Fruit fly (Drosophila melanogaster): ENCODE data around the gene Pex19.

Gene Pex19

dm6 chr2L:12044613-12045350 lies 46.8 kb upstream of the Pex19 start, which contains the start of gene CG6785 (continued):
- TF ChIP-seq Eip74EF (GFP tag; optimal IDR thresholded peaks at IDR 0.05) (peak in 1 of 2 experiments; percentile 84), chinmo (GFP tag; IDR thresholded peaks at IDR 0.05; ENCODE audit: partially characterized antibody) (peak; percentile 81; the same call in 2 of the 4 replicates), lab (GFP tag; optimal IDR thresholded peaks at IDR 0.05) (peak; percentile 94), slbo (GFP tag; IDR thresholded peaks at IDR 0.05) (no peak), Bteb2 (GFP tag; optimal IDR thresholded peaks at IDR 0.05) (peak; percentile 81), CG12299 (tag; optimal IDR thresholded peaks at IDR 0.05) (peak; percentile 89), CG12391 (tag; optimal IDR thresholded peaks at IDR 0.05) (peak; percentile 72), abd-A (tag; optimal IDR thresholded peaks at IDR 0.05) (peak; percentile 89), fd64A (GFP tag; optimal IDR thresholded peaks at IDR 0.05) (peak; percentile 93), dan (GFP tag; IDR thresholded peaks at IDR 0.05) (no peak), CG10462 (GFP tag; optimal IDR thresholded peaks at IDR 0.05) (peak; percentile 70), D19B (GFP tag; optimal IDR thresholded peaks at IDR 0.05) (peak; percentile 22), CG10654 (GFP tag; optimal IDR thresholded peaks at IDR 0.05) (peak; percentile 72), CG42726 (GFP tag; IDR thresholded peaks at IDR 0.05; ENCODE audit: partially characterized antibody) (no peak), Dbx (GFP tag; IDR thresholded peaks at IDR 0.05) (peak; percentile 70; the same call in 2 of the 3 replicates), CG10543 (GFP tag; optimal IDR thresholded peaks at IDR 0.05) (peak; percentile 93), H15 (GFP tag; IDR thresholded peaks at IDR 0.05) (no peak), CG4820 (GFP tag; optimal IDR thresholded peaks at IDR 0.05) (peak; percentile 60), sc (optimal IDR thresholded peaks at IDR 0.05) (no peak), sc (GFP tag; optimal IDR thresholded peaks at IDR 0.05) (peak; percentile 79), CG10321 (GFP tag; IDR thresholded peaks at IDR 0.05) (peak; percentile 54), ato (GFP tag; IDR thresholded peaks at IDR 0.05; ENCODE audit: partially characterized antibody) (no peak), CG6272 (GFP tag; IDR thresholded peaks at IDR 0.05) (no peak), Aef1 (GFP tag; IDR thresholded peaks at IDR 0.05) (no peak), pita (GFP tag; optimal IDR thresholded peaks at IDR 0.05) (no peak), CG8359 (GFP tag; optimal IDR thresholded peaks at IDR 0.05; ENCODE audit: borderline replicate concordance) (peak; percentile 57), GATAe (GFP tag; conservative IDR thresholded peaks at IDR 0.05) (no peak), Fer3 (tag; optimal IDR thresholded peaks at IDR 0.05) (peak; percentile 76), dpn (GFP tag; optimal IDR thresholded peaks at IDR 0.05) (peak; percentile 70 to 80), CG15269 (tag; optimal IDR thresholded peaks at IDR 0.05) (peak; percentile 79), BtbVII (GFP tag; optimal IDR thresholded peaks at IDR 0.05) (peak; percentile 88), ken (GFP tag; IDR thresholded peaks at IDR 0.05) (no peak), HmgZ (tag; optimal IDR thresholded peaks at IDR 0.05) (peak; percentile 81), Tbp (GFP tag; optimal IDR thresholded peaks at IDR 0.05) (no peak), caup (GFP tag; optimal IDR thresholded peaks at IDR 0.05; ENCODE audit: severe bottlenecking) (peak; percentile 90), Chrac-16 (GFP tag; optimal IDR thresholded peaks at IDR 0.05) (peak; percentile 19), CG6654 (GFP tag; optimal IDR thresholded peaks at IDR 0.05) (no peak), Hr78 (GFP tag; optimal IDR thresholded peaks at IDR 0.05) (peak in 1 of 2 experiments; percentile 52), CG9215 (GFP tag; IDR thresholded peaks at IDR 0.05) (no peak), CoRest (tag; optimal IDR thresholded peaks at IDR 0.05) (peak; percentile 70), grau (tag; optimal IDR thresholded peaks at IDR 0.05) (peak; percentile 62), tup (GFP tag; optimal IDR thresholded peaks at IDR 0.05) (peak; percentile 66), PHDP (tag; optimal IDR thresholded peaks at IDR 0.05) (peak; percentile 89), CG15696 (tag; optimal IDR thresholded peaks at IDR 0.05) (peak; percentile 51), eve (GFP tag; optimal IDR thresholded peaks at IDR 0.05) (no peak), CG7372 (GFP tag; IDR thresholded peaks at IDR 0.05) (no peak), hb (GFP tag; IDR thresholded peaks at IDR 0.05; ENCODE audit: partially characterized antibody) (no peak), B-H2 (GFP tag; optimal IDR thresholded peaks at IDR 0.05) (peak; percentile 88)

Data from whole organism, embryonic.